Fruit fly (Drosophila melanogaster) whole organism, embryonic: Measurements from ENCODE around the gene CG7903.

Experiments
- CG13424 ChIP-seq: fragments of 200-800 bp; sonication (Bioruptor generic); optimal IDR thresholded peaks from 2 replicates; lab custom pipeline; 2019; ENCODE audit warnings: missing biosample characterization, mild to moderate bottlenecking, missing genetic modification characterization, moderate library complexity
- CG14667 ChIP-seq: fragments of 200-800 bp; sonication (Bioruptor generic); IDR thresholded peaks from 2 replicates; pipeline ENCODE4 v1.3.6; 2022; ENCODE audit warnings: missing biosample characterization, missing genetic modification characterization
- CG18619 ChIP-seq: fragments of 200-800 bp; sonication (Bioruptor generic); optimal IDR thresholded peaks from 3 replicates; lab custom pipeline; 2017; ENCODE audit warnings: missing biosample characterization, mild to moderate bottlenecking, missing genetic modification characterization
- CG30403 ChIP-seq: fragments of 200-800 bp; sonication (Bioruptor generic); optimal IDR thresholded peaks from 3 replicates; lab custom pipeline; 2016; ENCODE audit warnings: missing biosample characterization, missing genetic modification characterization
- CG32532 ChIP-seq: fragments of 200-800 bp; sonication (Bioruptor generic); IDR thresholded peaks from 2 replicates; pipeline ENCODE4 v1.3.6; 2022; ENCODE audit warnings: missing biosample characterization, missing genetic modification characterization
- CG34422 ChIP-seq: fragments of 200-800 bp; sonication (Bioruptor generic); IDR thresholded peaks from 3 replicates; pipeline ENCODE4 v1.3.6; 2022; ENCODE audit warnings: missing biosample characterization, missing genetic modification characterization
- CG4360 ChIP-seq: fragments of 200-800 bp; sonication (Bioruptor generic); IDR thresholded peaks from 2 replicates; pipeline ENCODE4 v1.3.6; 2022; ENCODE audit warnings: missing biosample characterization, missing genetic modification characterization
- CG6175 ChIP-seq: fragments of 200-800 bp; sonication (Bioruptor generic); IDR thresholded peaks from 3 replicates; pipeline ENCODE4 v1.3.6; 2022; ENCODE audit warnings: missing biosample characterization, missing genetic modification characterization
- CG6272 ChIP-seq: fragments of 200-800 bp; sonication (Bioruptor generic); IDR thresholded peaks from 2 replicates; pipeline ENCODE4 v1.3.6; 2022; ENCODE audit warnings: missing biosample characterization, missing genetic modification characterization
- CG6689 ChIP-seq: fragments of 200-800 bp; sonication (Bioruptor generic); IDR thresholded peaks from 2 replicates; pipeline ENCODE4 v1.3.6; 2022; ENCODE audit warnings: missing biosample characterization, missing genetic modification characterization
- CG7556 ChIP-seq: fragments of 200-800 bp; sonication (Bioruptor generic); optimal IDR thresholded peaks from 2 replicates; lab custom pipeline; 2017; ENCODE audit warnings: missing biosample characterization, mild to moderate bottlenecking, missing genetic modification characterization
- CG7928 ChIP-seq: fragments of 200-800 bp; sonication (Bioruptor generic); optimal IDR thresholded peaks from 2 replicates; lab custom pipeline; 2017; ENCODE audit warnings: missing biosample characterization, mild to moderate bottlenecking, missing genetic modification characterization
- CG9215 ChIP-seq: fragments of 200-800 bp; sonication (Bioruptor generic); IDR thresholded peaks from 2 replicates; pipeline ENCODE4 v1.3.6; 2022; ENCODE audit warnings: missing biosample characterization, missing genetic modification characterization
- CTCF ChIP-seq: fragments of 200-800 bp; sonication (Bioruptor generic); optimal IDR thresholded peaks from 2 replicates; lab custom pipeline; 2017; ENCODE audit warnings: missing biosample characterization, mild to moderate bottlenecking, missing genetic modification characterization, moderate library complexity
- Camta ChIP-seq: fragments of 200-800 bp; sonication (Bioruptor generic); optimal IDR thresholded peaks from 2 replicates; lab custom pipeline; 2016; ENCODE audit warnings: missing biosample characterization, missing genetic modification characterization
- Dll ChIP-seq: fragments of 200-800 bp; sonication (Bioruptor generic); IDR thresholded peaks from 4 replicates; pipeline ENCODE4 v1.3.6; 2022; ENCODE audit warnings: missing biosample characterization, missing genetic modification characterization; ENCODE audit not compliant: partially characterized antibody
- E2f1 ChIP-seq: fragments of 200-800 bp; sonication (Bioruptor generic); IDR thresholded peaks from 2 replicates; pipeline ENCODE4 v1.3.6; 2022; ENCODE audit warnings: missing biosample characterization, missing genetic modification characterization
- Ets65A ChIP-seq: fragments of 200-800 bp; sonication (Bioruptor generic); peaks from one replicate; lab custom pipeline; 2016; ENCODE audit warnings: missing biosample characterization, missing genetic modification characterization
- Fer3 ChIP-seq: fragments of 200-800 bp; sonication (Bioruptor generic); optimal IDR thresholded peaks from 2 replicates; lab custom pipeline; 2018; ENCODE audit warnings: missing biosample characterization, mild to moderate bottlenecking, missing genetic modification characterization, moderate library complexity
- Hr51 ChIP-seq, 2 experiments: fragments of 200-800 bp; sonication (Bioruptor generic); optimal IDR thresholded peaks; 2 replicates in 1 of 2; 3 replicates in 1 of 2; lab custom pipeline; 2016 to 2018; ENCODE audit warnings: missing biosample characterization in 2 of 2, missing genetic modification characterization in 2 of 2, mild to moderate bottlenecking in 1 of 2, moderate library complexity in 1 of 2
- Meics ChIP-seq: fragments of 200-800 bp; sonication (Bioruptor generic); optimal IDR thresholded peaks from 2 replicates; lab custom pipeline; 2017; ENCODE audit warnings: missing biosample characterization, mild to moderate bottlenecking, missing genetic modification characterization
- PHDP ChIP-seq: fragments of 200-800 bp; sonication (Bioruptor generic); optimal IDR thresholded peaks from 3 replicates; lab custom pipeline; 2018; ENCODE audit warnings: missing biosample characterization, mild to moderate bottlenecking, missing genetic modification characterization, moderate library complexity
- Ptx1 ChIP-seq: fragments of 200-800 bp; sonication (Bioruptor generic); IDR thresholded peaks from 2 replicates; pipeline ENCODE4 v1.3.6; 2022; ENCODE audit warnings: missing biosample characterization, missing genetic modification characterization
- bcd ChIP-seq: fragments of 200-800 bp; sonication (Bioruptor generic); optimal IDR thresholded peaks from 2 replicates; lab custom pipeline; 2017; ENCODE audit warnings: missing biosample characterization, mild to moderate bottlenecking, missing genetic modification characterization
- chinmo ChIP-seq: fragments of 200-800 bp; sonication (Bioruptor generic); IDR thresholded peaks from 4 replicates; pipeline ENCODE4 v1.3.6; 2022; ENCODE audit warnings: missing biosample characterization, missing genetic modification characterization; ENCODE audit not compliant: partially characterized antibody
- ci ChIP-seq: fragments of 200-800 bp; sonication (Bioruptor generic); IDR thresholded peaks from 3 replicates; pipeline ENCODE4 v1.3.6; 2022; ENCODE audit warnings: missing biosample characterization, missing genetic modification characterization
- dati ChIP-seq: fragments of 200-800 bp; sonication (Bioruptor generic); IDR thresholded peaks from 2 replicates; pipeline ENCODE4 v1.3.6; 2022; ENCODE audit warnings: missing biosample characterization, missing genetic modification characterization
- dpn ChIP-seq, 2 experiments: fragments of 200-800 bp; sonication (Bioruptor generic); optimal IDR thresholded peaks; 3 replicates each; lab custom pipeline; 2016; ENCODE audit warnings: missing biosample characterization in 2 of 2, missing genetic modification characterization in 2 of 2
- fd96Cb ChIP-seq: fragments of 200-800 bp; sonication (Bioruptor generic); optimal IDR thresholded peaks from 2 replicates; lab custom pipeline; 2018; ENCODE audit warnings: missing biosample characterization, mild to moderate bottlenecking, missing genetic modification characterization, moderate library complexity
- gem ChIP-seq: fragments of 200-800 bp; sonication (Bioruptor generic); optimal IDR thresholded peaks from 2 replicates; lab custom pipeline; 2019; ENCODE audit warnings: missing biosample characterization, mild to moderate bottlenecking, missing genetic modification characterization, moderate library complexity
- hkb ChIP-seq, 2 experiments: fragments of 200-800 bp in 1 of 2; fragments of >200 bp in 1 of 2; sonication (Bioruptor generic) in 1 of 2; IDR thresholded peaks in 1 of 2; optimal IDR thresholded peaks in 1 of 2; 2 replicates each; pipeline versions ENCODE4 v1.3.6 to Lab custom; 2017 to 2022; ENCODE audit warnings: missing biosample characterization in 1 of 2, missing genetic modification characterization in 1 of 2
- lilli ChIP-seq: fragments of 200-800 bp; sonication (Bioruptor generic); optimal IDR thresholded peaks from 3 replicates; lab custom pipeline; 2016; ENCODE audit warnings: missing biosample characterization, missing genetic modification characterization
- oc ChIP-seq: fragments of 200-800 bp; sonication (Bioruptor generic); optimal IDR thresholded peaks from 2 replicates; lab custom pipeline; 2018; ENCODE audit warnings: missing biosample characterization, mild to moderate bottlenecking, missing genetic modification characterization, moderate library complexity
- ranshi ChIP-seq: fragments of 200-800 bp; sonication (Bioruptor generic); IDR thresholded peaks from 2 replicates; pipeline ENCODE4 v1.3.6; 2022; ENCODE audit warnings: missing biosample characterization, missing genetic modification characterization
- scrt ChIP-seq: fragments of 200-800 bp; sonication (Bioruptor generic); optimal IDR thresholded peaks from 2 replicates; lab custom pipeline; 2018; ENCODE audit warnings: missing biosample characterization, mild to moderate bottlenecking, missing genetic modification characterization, moderate library complexity
- sens ChIP-seq: fragments of 200-800 bp; sonication (Bioruptor generic); peaks from one replicate; lab custom pipeline; 2016; ENCODE audit warnings: missing biosample characterization, missing genetic modification characterization
- seq ChIP-seq: fragments of 200-800 bp; sonication (Bioruptor generic); IDR thresholded peaks from 2 replicates; pipeline ENCODE4 v1.3.6; 2022; ENCODE audit warnings: missing biosample characterization, missing genetic modification characterization
- slbo ChIP-seq: fragments of 200-800 bp; sonication (Bioruptor generic); IDR thresholded peaks from 2 replicates; pipeline ENCODE4 v1.3.6; 2022; ENCODE audit warnings: missing biosample characterization, missing genetic modification characterization
- sqz ChIP-seq: fragments of 200-800 bp; sonication (Bioruptor generic); optimal IDR thresholded peaks from 3 replicates; lab custom pipeline; 2018; ENCODE audit warnings: missing biosample characterization, mild to moderate bottlenecking, missing genetic modification characterization
- sug ChIP-seq: fragments of 200-800 bp; optimal IDR thresholded peaks from 2 replicates; lab custom pipeline; 2019; ENCODE audit warnings: missing biosample characterization, mild to moderate bottlenecking, missing genetic modification characterization, moderate library complexity
- trh ChIP-seq: fragments of 200-800 bp; sonication (Bioruptor generic); optimal IDR thresholded peaks from 2 replicates; lab custom pipeline; 2016; ENCODE audit warnings: missing biosample characterization, missing genetic modification characterization
- vnd ChIP-seq: fragments of 200-800 bp; sonication (Bioruptor generic); IDR thresholded peaks from 3 replicates; pipeline ENCODE4 v1.3.6; 2022; ENCODE audit warnings: missing biosample characterization, missing genetic modification characterization; ENCODE audit not compliant: partially characterized antibody
- vvl ChIP-seq: fragments of 200-800 bp; sonication (Bioruptor generic); IDR thresholded peaks from 2 replicates; pipeline ENCODE4 v1.3.6; 2022; ENCODE audit warnings: missing biosample characterization, missing genetic modification characterization

Gene CG7903

DNA sequence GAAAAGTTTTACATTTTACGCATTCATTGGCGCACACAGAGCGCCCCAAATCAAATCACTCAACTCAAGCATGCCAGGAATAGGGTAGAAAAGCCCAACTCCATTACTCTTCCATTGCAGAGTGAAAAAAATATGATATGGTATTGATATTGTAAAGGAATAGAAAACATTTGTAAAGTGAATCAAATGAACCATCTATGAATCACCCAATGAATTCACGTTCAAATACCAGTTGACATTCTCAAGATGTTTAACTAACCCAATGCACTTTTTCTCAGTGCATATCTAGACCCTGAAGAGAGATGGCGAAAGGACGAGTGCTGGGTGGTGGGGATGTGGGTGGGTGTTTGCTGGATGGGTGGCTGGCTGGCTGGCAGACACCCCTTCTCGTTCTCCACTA is 16.4 kb downstream of the CG7903 start (continued):
- TF ChIP-seq hkb (optimal IDR thresholded peaks at IDR 0.05; lab: Kevin White, UChicago) (no peak), hkb (GFP tag; IDR thresholded peaks at IDR 0.05; lab: Robert Waterston, UW) (peak; percentile 59), Meics (peak; percentile 51), Ptx1 (GFP tag; lab: Robert Waterston, UW) (peak; percentile 56; the same call in 1 of the 2 replicates), CG4360 (GFP tag; lab: Robert Waterston, UW) (no peak), bcd (GFP tag; lab: Kevin White, UChicago) (peak; percentile 29), lilli (GFP tag; lab: Kevin White, UChicago) (peak; percentile 21), sqz (GFP tag; lab: Kevin White, UChicago) (no peak), CG13424 (tag; lab: Kevin White, UChicago) (peak; percentile 26), CG9215 (GFP tag; lab: Robert Waterston, UW) (no peak), CG30403 (peak; percentile 13), chinmo (GFP tag; lab: Robert Waterston, UW) (no peak), CG18619 (no peak), CG14667 (no peak), CG7556 (GFP tag; lab: Kevin White, UChicago) (peak; percentile 34), CG7928 (GFP tag; lab: Kevin White, UChicago) (no peak), slbo (peak; percentile 59; the same call in 1 of the 2 replicates), CG6689 (GFP tag; lab: Robert Waterston, UW) (0 out of 2 replicates have a peak, but pooled peaks have one; percentile 13), gem (tag; lab: Kevin White, UChicago) (peak; percentile 46), Hr51 (GFP tag; optimal IDR thresholded peaks at IDR 0.05; lab: Kevin White, UChicago) (peak in 1 of 2 experiments; percentile 48), vvl (GFP tag; lab: Robert Waterston, UW) (peak; percentile 47; the same call in 1 of the 2 replicates), dati (GFP tag; lab: Robert Waterston, UW) (no peak), CG6272 (peak; percentile 20; the same call in 1 of the 2 replicates), CTCF (GFP tag; lab: Kevin White, UChicago) (no peak), PHDP (tag; lab: Kevin White, UChicago) (peak; percentile 29), CG32532 (GFP tag; lab: Robert Waterston, UW) (peak; percentile 26; the same call in 1 of the 2 replicates), Dll (GFP tag; lab: Robert Waterston, UW) (no peak), sens (GFP tag; lab: Kevin White, UChicago) (peak; percentile 54), scrt (peak; percentile 32), trh (GFP tag; lab: Kevin White, UChicago) (no peak), CG6175 (GFP tag; lab: Robert Waterston, UW) (no peak), vnd (GFP tag; lab: Robert Waterston, UW) (no peak), dpn (GFP tag; optimal IDR thresholded peaks at IDR 0.05; lab: Kevin White, UChicago) (peak in 1 of 2 experiments; percentile 22), fd96Cb (tag; lab: Kevin White, UChicago) (peak; percentile 21), Fer3 (tag; lab: Kevin White, UChicago) (peak; percentile 42), CG34422 (0 out of 3 replicates have a peak, but pooled peaks have one; percentile 20), sug (tag; lab: Kevin White, UChicago) (no peak), oc (tag; lab: Kevin White, UChicago) (no peak), E2f1 (GFP tag; lab: Robert Waterston, UW) (peak; percentile 48; the same call in 1 of the 2 replicates)
- TF ChIP-seq, all 482 proteins: peak for 87

DNA sequence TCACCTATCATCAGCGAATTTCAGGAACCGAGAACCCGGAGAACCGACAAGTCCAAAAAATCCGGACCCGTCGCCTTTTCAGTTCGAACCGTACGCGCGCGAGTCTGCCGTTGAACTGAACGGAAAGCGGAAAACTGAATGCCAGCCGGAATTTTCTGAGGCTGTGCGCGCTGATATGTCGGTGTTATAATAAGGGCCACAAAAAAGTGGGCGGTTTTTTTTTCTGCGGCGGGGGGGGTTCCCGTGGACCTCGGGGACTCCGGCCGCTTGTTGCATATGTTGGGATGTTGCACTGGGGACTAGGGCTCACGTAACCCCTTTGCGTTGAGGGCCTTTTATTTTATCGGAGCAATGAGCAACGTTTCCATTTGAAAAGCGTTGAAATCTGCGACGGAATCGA is 25.7 kb downstream of the CG7903 start, which contains the start of gene TkR99D:
Gene TkR99D (minus strand): TSS at position 101 of the 400 bp plus-strand sequence.
- TF ChIP-seq ranshi (GFP tag; lab: Robert Waterston, UW) (0 out of 2 replicates have a peak, but pooled peaks have one; percentile 4), scrt (peak; percentile 50), CG7556 (GFP tag; lab: Kevin White, UChicago) (no peak), ci (0 out of 3 replicates have a peak, but pooled peaks have one; percentile 14), Ets65A (GFP tag; lab: Kevin White, UChicago) (peak; percentile 47), seq (GFP tag; lab: Robert Waterston, UW) (0 out of 2 replicates have a peak, but pooled peaks have one; percentile 8), Camta (GFP tag; lab: Kevin White, UChicago) (no peak)
